Worm (Caenorhabditis elegans) whole organism, L2 larva: ENCODE results near the gene W02D7.11.

Experiments
- nhr-129 ChIP-seq: fragments of 150-350 bp; optimal IDR thresholded peaks from 2 replicates; lab custom pipeline; 2014; ENCODE audit warnings: missing biosample characterization, missing genetic modification characterization
- skn-1 ChIP-seq: sonication (generic microtip); optimal IDR thresholded peaks from 2 replicates; lab custom pipeline; 2017; ENCODE audit warnings: missing biosample characterization, missing genetic modification characterization
- snpc-4 ChIP-seq: fragments of 150-350 bp; optimal IDR thresholded peaks from 2 replicates; lab custom pipeline; 2014; ENCODE audit warnings: missing biosample characterization, missing genetic modification characterization

ce11 chrV:8349950-8350349 lies 45.6 kb upstream of the W02D7.11 start:
- no peak for TF ChIP-seq skn-1
- no peak for TF ChIP-seq snpc-4 (tag; lab: Kevin White, UChicago)
- no peak for TF ChIP-seq nhr-129
